Worm (Caenorhabditis elegans) whole organism, L4 larva: ENCODE measurements around the gene T22D1.3.

Source experiments
- ZK546.5 ChIP-seq, 2 experiments: sonication (generic microtip); optimal IDR thresholded peaks; 2 replicates each; lab custom pipeline; 2017; ENCODE audit warnings: missing biosample characterization in 2 of 2, missing genetic modification characterization in 2 of 2
- egl-27 ChIP-seq: sonication (generic microtip); optimal IDR thresholded peaks from 3 replicates; lab custom pipeline; 2017; ENCODE audit warnings: missing biosample characterization, missing genetic modification reagents, missing genetic modification characterization
- fos-1 ChIP-seq: fragments of 150-350 bp; optimal IDR thresholded peaks from 2 replicates; lab custom pipeline; 2014; ENCODE audit warnings: missing biosample characterization, missing genetic modification characterization
- unc-62 ChIP-seq, 3 experiments: fragments of 150-350 bp in 1 of 3; sonication (generic microtip); optimal IDR thresholded peaks in 2 of 3; peaks in 1 of 3; 1 replicate in 1 of 3; 2 replicates in 2 of 3; lab custom pipeline; 2014 to 2017; ENCODE audit warnings: missing biosample characterization in 3 of 3, missing genetic modification characterization in 3 of 3, missing genetic modification reagents in 3 of 3, missing genotype in 1 of 3
- ztf-11 ChIP-seq: fragments of 150-350 bp; optimal IDR thresholded peaks from 2 replicates; lab custom pipeline; 2014; ENCODE audit warnings: missing biosample characterization, missing genetic modification characterization

ce11 chrIV:6879666-6880210 lies 33.6 kb upstream of the T22D1.3 start:
- TF ChIP-seq egl-27 (tag; lab: Kevin White, UChicago) = no peak
- no peak for TF ChIP-seq ZK546.5 (tag; optimal IDR thresholded peaks at IDR 0.05; lab: Kevin White, UChicago)
- TF ChIP-seq ztf-11 (tag; lab: Kevin White, UChicago) = no peak
- no peak for TF ChIP-seq fos-1 (tag; lab: Kevin White, UChicago)
- no peak for TF ChIP-seq unc-62 (GFP tag; optimal IDR thresholded peaks at IDR 0.05 in 1 of 2; lab: Kevin White, UChicago)
- no peak for TF ChIP-seq unc-62 (tag; optimal IDR thresholded peaks at IDR 0.05; lab: Kevin White, UChicago)
